Fruit fly (Drosophila melanogaster) whole organism, embryonic: Measurements from ENCODE around the gene CG15353.
A peak's percentile ranks its signal among the peaks of the same experiment; 100 is the strongest.

ENCODE experiments used
- ATbp ChIP-seq: fragments of 200-800 bp; sonication (Bioruptor generic); optimal IDR thresholded peaks from 2 replicates; lab custom pipeline; 2017; ENCODE audit warnings: missing biosample characterization, mild to moderate bottlenecking, missing genetic modification characterization, missing genetic modification reagents
- Adf1 ChIP-seq: fragments of 200-800 bp; sonication (Bioruptor generic); IDR thresholded peaks from 2 replicates; pipeline ENCODE4 v1.3.6; 2022; ENCODE audit warnings: missing biosample characterization, missing genetic modification characterization
- BtbVII ChIP-seq: fragments of 200-800 bp; sonication (Bioruptor generic); optimal IDR thresholded peaks from 3 replicates; lab custom pipeline; 2017; ENCODE audit warnings: missing biosample characterization, mild to moderate bottlenecking, missing genetic modification characterization
- CG10462 ChIP-seq: fragments of 200-800 bp; sonication (Bioruptor generic); optimal IDR thresholded peaks from 2 replicates; lab custom pipeline; 2016; ENCODE audit warnings: missing biosample characterization, missing genetic modification characterization
- CG10959 ChIP-seq: fragments of 200-800 bp; sonication (Bioruptor generic); IDR thresholded peaks from 2 replicates; pipeline ENCODE4 v1.3.6; 2022; ENCODE audit warnings: missing biosample characterization, missing genetic modification characterization
- CG11723 ChIP-seq: fragments of 200-800 bp; sonication (Bioruptor generic); optimal IDR thresholded peaks from 2 replicates; lab custom pipeline; 2017; ENCODE audit warnings: missing biosample characterization, mild to moderate bottlenecking, missing genetic modification characterization
- CG12155 ChIP-seq: fragments of 200-800 bp; sonication (Bioruptor generic); optimal IDR thresholded peaks from 3 replicates; lab custom pipeline; 2016; ENCODE audit warnings: missing biosample characterization, missing genetic modification characterization
- CG12769 ChIP-seq: fragments of 200-800 bp; sonication (Bioruptor generic); optimal IDR thresholded peaks from 2 replicates; lab custom pipeline; 2019; ENCODE audit warnings: missing biosample characterization, mild to moderate bottlenecking, missing genetic modification characterization, moderate library complexity
- CG12942 ChIP-seq: fragments of 200-800 bp; sonication (Bioruptor generic); optimal IDR thresholded peaks from 3 replicates; lab custom pipeline; 2016; ENCODE audit warnings: missing biosample characterization, missing genetic modification characterization
- CG15011 ChIP-seq: fragments of 200-800 bp; sonication (Bioruptor generic); optimal IDR thresholded peaks from 3 replicates; lab custom pipeline; 2018; ENCODE audit warnings: missing biosample characterization, mild to moderate bottlenecking, missing genetic modification characterization
- CG16863 ChIP-seq: fragments of 200-800 bp; sonication (Bioruptor generic); optimal IDR thresholded peaks from 3 replicates; lab custom pipeline; 2016; ENCODE audit warnings: missing biosample characterization, missing genetic modification characterization
- CG18011 ChIP-seq: fragments of 200-800 bp; sonication (Bioruptor generic); optimal IDR thresholded peaks from 2 replicates; lab custom pipeline; 2017; ENCODE audit warnings: missing biosample characterization, missing genetic modification characterization, mild to moderate bottlenecking, moderate library complexity, missing genotype
- CG2889 ChIP-seq: fragments of 200-800 bp; sonication (Bioruptor generic); IDR thresholded peaks from 3 replicates; pipeline ENCODE4 v1.3.6; 2022; ENCODE audit warnings: missing biosample characterization, missing genetic modification characterization
- CG31388 ChIP-seq: fragments of 200-800 bp; sonication (Bioruptor generic); optimal IDR thresholded peaks from 2 replicates; lab custom pipeline; 2016; ENCODE audit warnings: missing biosample characterization, missing genetic modification characterization
- CG42726 ChIP-seq: fragments of 200-800 bp; sonication (Bioruptor generic); IDR thresholded peaks from 2 replicates; pipeline ENCODE4 v1.3.6; 2022; ENCODE audit warnings: missing biosample characterization, missing genetic modification characterization; ENCODE audit not compliant: partially characterized antibody
- CG4730 ChIP-seq: fragments of 200-800 bp; sonication (Bioruptor generic); IDR thresholded peaks from 2 replicates; pipeline ENCODE4 v1.3.6; 2022; ENCODE audit warnings: missing biosample characterization, missing genetic modification characterization
- CG5953 ChIP-seq: fragments of 200-800 bp; sonication (Bioruptor generic); IDR thresholded peaks from 2 replicates; pipeline ENCODE4 v1.3.6; 2022; ENCODE audit warnings: missing biosample characterization, missing genetic modification characterization
- CG6791 ChIP-seq: fragments of 200-800 bp; sonication (Bioruptor generic); IDR thresholded peaks from 3 replicates; pipeline ENCODE4 v1.3.6; 2022; ENCODE audit warnings: missing biosample characterization, missing genetic modification characterization; ENCODE audit not compliant: partially characterized antibody
- CG8281 ChIP-seq: fragments of 200-800 bp; sonication (Bioruptor generic); optimal IDR thresholded peaks from 2 replicates; lab custom pipeline; 2018; ENCODE audit warnings: missing biosample characterization, mild to moderate bottlenecking, missing genetic modification characterization, moderate library complexity
- CG9609 ChIP-seq: fragments of 200-800 bp; sonication (Bioruptor generic); optimal IDR thresholded peaks from 3 replicates; lab custom pipeline; 2016; ENCODE audit warnings: missing biosample characterization, missing genetic modification characterization
- Dbx ChIP-seq: fragments of 200-800 bp; sonication (Bioruptor generic); IDR thresholded peaks from 3 replicates; pipeline ENCODE4 v1.3.6; 2022; ENCODE audit warnings: missing biosample characterization, missing genetic modification characterization
- ERR ChIP-seq: fragments of 200-800 bp; sonication (Bioruptor generic); optimal IDR thresholded peaks from 2 replicates; lab custom pipeline; 2016; ENCODE audit warnings: missing biosample characterization, missing genetic modification characterization
- Fer1 ChIP-seq: fragments of 200-800 bp; sonication (Bioruptor generic); optimal IDR thresholded peaks from 2 replicates; lab custom pipeline; 2017; ENCODE audit warnings: missing biosample characterization, mild to moderate bottlenecking, missing genetic modification characterization
- Gug ChIP-seq: fragments of 200-800 bp; sonication (Bioruptor generic); IDR thresholded peaks from 4 replicates; pipeline ENCODE4 v1.3.6; 2022; ENCODE audit warnings: missing biosample characterization, missing genetic modification characterization
- Hr51 ChIP-seq, 2 experiments: fragments of 200-800 bp; sonication (Bioruptor generic); optimal IDR thresholded peaks; 2 replicates in 1 of 2; 3 replicates in 1 of 2; lab custom pipeline; 2016 to 2018; ENCODE audit warnings: missing biosample characterization in 2 of 2, missing genetic modification characterization in 2 of 2, mild to moderate bottlenecking in 1 of 2, moderate library complexity in 1 of 2
- Med ChIP-seq: fragments of 200-800 bp; sonication (Bioruptor generic); peaks from one replicate; lab custom pipeline; 2016; ENCODE audit warnings: missing biosample characterization, missing genetic modification characterization, mild to moderate bottlenecking, inconsistent platforms, moderate library complexity
- Mrtf ChIP-seq: fragments of 200-800 bp; sonication (Bioruptor generic); IDR thresholded peaks from 3 replicates; pipeline ENCODE4 v1.3.6; 2022; ENCODE audit warnings: missing biosample characterization, missing genetic modification characterization
- NC2α ChIP-seq: fragments of 200-800 bp; sonication (Bioruptor generic); optimal IDR thresholded peaks from 2 replicates; lab custom pipeline; 2016; ENCODE audit warnings: missing biosample characterization, missing genetic modification characterization
- Ravus ChIP-seq: fragments of 200-800 bp; sonication (Bioruptor generic); IDR thresholded peaks from 2 replicates; pipeline ENCODE4 v1.3.6; 2022; ENCODE audit warnings: missing biosample characterization, missing genetic modification characterization
- crc ChIP-seq: fragments of 200-800 bp; sonication (Bioruptor generic); optimal IDR thresholded peaks from 2 replicates; lab custom pipeline; 2016; ENCODE audit warnings: missing biosample characterization, missing genetic modification characterization
- esg ChIP-seq: fragments of 200-800 bp; sonication (Bioruptor generic); conservative IDR thresholded peaks from 2 replicates; pipeline ENCODE4 v1.3.6; 2022; ENCODE audit warnings: missing biosample characterization, missing genetic modification characterization
- gfzf ChIP-seq: fragments of 200-800 bp; sonication (Bioruptor generic); optimal IDR thresholded peaks from 2 replicates; lab custom pipeline; 2016; ENCODE audit warnings: missing biosample characterization, mild to moderate bottlenecking, missing genetic modification characterization, moderate library complexity
- gsb ChIP-seq: fragments of 200-800 bp; sonication (Bioruptor generic); IDR thresholded peaks from 2 replicates; pipeline ENCODE4 v1.3.6; 2022; ENCODE audit warnings: missing biosample characterization, missing genetic modification characterization
- gt ChIP-seq: fragments of 200-800 bp; sonication (Bioruptor generic); IDR thresholded peaks from 2 replicates; pipeline ENCODE4 v1.3.6; 2022; ENCODE audit warnings: missing biosample characterization, missing genetic modification characterization
- lilli ChIP-seq: fragments of 200-800 bp; sonication (Bioruptor generic); optimal IDR thresholded peaks from 3 replicates; lab custom pipeline; 2016; ENCODE audit warnings: missing biosample characterization, missing genetic modification characterization
- lov ChIP-seq, 2 experiments: fragments of 200-800 bp in 1 of 2; fragments of >200 bp in 1 of 2; sonication (Bioruptor generic) in 1 of 2; IDR thresholded peaks in 1 of 2; optimal IDR thresholded peaks in 1 of 2; 2 replicates in 1 of 2; 3 replicates in 1 of 2; pipeline versions ENCODE4 v1.3.6 to Lab custom; 2017 to 2022; ENCODE audit warnings: missing biosample characterization in 1 of 2, missing genetic modification characterization in 1 of 2
- maf-S ChIP-seq: fragments of 200-800 bp; sonication (Bioruptor generic); optimal IDR thresholded peaks from 2 replicates; lab custom pipeline; 2016; ENCODE audit warnings: missing biosample characterization, missing genetic modification characterization
- nerfin-1 ChIP-seq: fragments of 200-800 bp; sonication (Bioruptor generic); optimal IDR thresholded peaks from 3 replicates; lab custom pipeline; 2019; ENCODE audit warnings: missing biosample characterization, mild to moderate bottlenecking, missing genetic modification characterization, moderate library complexity
- onecut ChIP-seq: fragments of 200-800 bp; sonication (Bioruptor generic); IDR thresholded peaks from 2 replicates; pipeline ENCODE4 v1.3.6; 2022; ENCODE audit warnings: missing biosample characterization, missing genetic modification characterization
- repo ChIP-seq: fragments of 200-800 bp; sonication (Bioruptor generic); optimal IDR thresholded peaks from 2 replicates; lab custom pipeline; 2016; ENCODE audit warnings: missing biosample characterization, missing genetic modification characterization
- schlank ChIP-seq: fragments of 200-800 bp; sonication (Bioruptor generic); optimal IDR thresholded peaks from 2 replicates; lab custom pipeline; 2018; ENCODE audit warnings: missing biosample characterization, mild to moderate bottlenecking, missing genetic modification characterization
- sens ChIP-seq: fragments of 200-800 bp; sonication (Bioruptor generic); peaks from one replicate; lab custom pipeline; 2016; ENCODE audit warnings: missing biosample characterization, missing genetic modification characterization
- slp2 ChIP-seq: fragments of 200-800 bp; sonication (Bioruptor generic); optimal IDR thresholded peaks from 2 replicates; lab custom pipeline; 2016; ENCODE audit warnings: missing biosample characterization, missing genetic modification characterization
- so ChIP-seq: fragments of 200-800 bp; sonication (Bioruptor generic); IDR thresholded peaks from 3 replicates; pipeline ENCODE4 v1.3.6; 2022; ENCODE audit warnings: missing biosample characterization, missing genetic modification characterization
- tap ChIP-seq: fragments of 200-800 bp; optimal IDR thresholded peaks from 3 replicates; lab custom pipeline; 2019; ENCODE audit warnings: missing biosample characterization, mild to moderate bottlenecking, missing genetic modification characterization, moderate library complexity
- tin ChIP-seq: fragments of 200-800 bp; sonication (Bioruptor generic); optimal IDR thresholded peaks from 3 replicates; lab custom pipeline; 2016; ENCODE audit warnings: missing biosample characterization, missing genetic modification characterization
- tna ChIP-seq: fragments of 200-800 bp; sonication (Bioruptor generic); IDR thresholded peaks from 2 replicates; pipeline ENCODE4 v1.3.6; 2022; ENCODE audit warnings: missing biosample characterization, missing genetic modification characterization; ENCODE audit not compliant: partially characterized antibody
- ttk ChIP-seq: fragments of 200-800 bp; sonication (Bioruptor generic); IDR thresholded peaks from 2 replicates; pipeline ENCODE4 v2.1.2; 2022; ENCODE audit warnings: missing biosample characterization, missing genetic modification characterization
- tx ChIP-seq: fragments of 200-800 bp; sonication (Bioruptor generic); optimal IDR thresholded peaks from 2 replicates; lab custom pipeline; 2016; ENCODE audit warnings: missing biosample characterization, missing genetic modification characterization
- vvl ChIP-seq: fragments of 200-800 bp; sonication (Bioruptor generic); IDR thresholded peaks from 2 replicates; pipeline ENCODE4 v1.3.6; 2022; ENCODE audit warnings: missing biosample characterization, missing genetic modification characterization
- zen2 ChIP-seq: fragments of 200-800 bp; sonication (Bioruptor generic); IDR thresholded peaks from 3 replicates; pipeline ENCODE4 v1.3.6; 2022; ENCODE audit warnings: missing biosample characterization, missing genetic modification characterization; ENCODE audit not compliant: partially characterized antibody

CG15353 gene

dm6 chr2L:1981726-1982367 lies 25.1 kb downstream of the CG15353 start, which contains the start of gene CG7289 (continued):
- no peak for TF ChIP-seq repo
- TF ChIP-seq CG2889 (GFP tag; lab: Robert Waterston, UW) = no peak
- peak; percentile 12 for TF ChIP-seq gfzf
- no peak for TF ChIP-seq CG10959 (GFP tag; lab: Robert Waterston, UW)
- no peak for TF ChIP-seq lov (optimal IDR thresholded peaks at IDR 0.05; lab: Kevin White, UChicago)
- TF ChIP-seq lov (GFP tag; IDR thresholded peaks at IDR 0.05; lab: Robert Waterston, UW) = no peak
- TF ChIP-seq Adf1 (GFP tag; lab: Robert Waterston, UW) = no peak
- no peak for TF ChIP-seq CG10462
- no peak for TF ChIP-seq ttk (GFP tag; lab: Robert Waterston, UW)
- TF ChIP-seq Gug (GFP tag; lab: Robert Waterston, UW) = no peak
- TF ChIP-seq ERR (GFP tag; lab: Kevin White, UChicago) = no peak
- TF ChIP-seq esg (GFP tag; lab: Robert Waterston, UW) = no peak
- no peak for TF ChIP-seq schlank
- TF ChIP-seq CG15011 (GFP tag; lab: Kevin White, UChicago) = no peak
- TF ChIP-seq Fer1 (GFP tag; lab: Kevin White, UChicago) = no peak
- no peak for TF ChIP-seq CG16863
- TF ChIP-seq CG4730 (GFP tag; lab: Robert Waterston, UW) = no peak
- peak; percentile 81 for TF ChIP-seq CG6791
- TF ChIP-seq lilli (GFP tag; lab: Kevin White, UChicago) = peak; percentile 38
- no peak for TF ChIP-seq tap (tag; lab: Kevin White, UChicago)
- no peak for TF ChIP-seq tx (GFP tag; lab: Kevin White, UChicago)
- TF ChIP-seq CG42726 (GFP tag; lab: Robert Waterston, UW) = 0 out of 2 replicates have a peak, but pooled peaks have one; percentile 20
- TF ChIP-seq NC2α = no peak
- no peak for TF ChIP-seq ATbp
- peak; percentile 8; the same call in 1 of the 3 replicates for TF ChIP-seq so (GFP tag; lab: Robert Waterston, UW)
- peak; percentile 80 for TF ChIP-seq sens (GFP tag; lab: Kevin White, UChicago)
- TF ChIP-seq Ravus (GFP tag; lab: Robert Waterston, UW) = no peak
- TF ChIP-seq Hr51 (GFP tag; optimal IDR thresholded peaks at IDR 0.05; lab: Kevin White, UChicago) = no peak
- TF ChIP-seq gsb (GFP tag; lab: Robert Waterston, UW) = no peak
- no peak for TF ChIP-seq Dbx (GFP tag; lab: Robert Waterston, UW)
- TF ChIP-seq slp2 (GFP tag; lab: Kevin White, UChicago) = no peak
- no peak for TF ChIP-seq maf-S (GFP tag; lab: Kevin White, UChicago)
- no peak for TF ChIP-seq CG5953 (GFP tag; lab: Robert Waterston, UW)
- TF ChIP-seq CG12942 = no peak
- peak; percentile 38; the same call in 1 of the 2 replicates for TF ChIP-seq tna (GFP tag; lab: Robert Waterston, UW)
- TF ChIP-seq nerfin-1 = no peak
- no peak for TF ChIP-seq crc
- TF ChIP-seq onecut (GFP tag; lab: Robert Waterston, UW) = no peak
- no peak for TF ChIP-seq CG31388 (GFP tag; lab: Kevin White, UChicago)
- TF ChIP-seq CG11723 = no peak
- TF ChIP-seq CG8281 (tag; lab: Kevin White, UChicago) = no peak
- TF ChIP-seq tin (GFP tag; lab: Kevin White, UChicago) = peak; percentile 8
- TF ChIP-seq CG18011 (GFP tag; lab: Kevin White, UChicago) = no peak
- no peak for TF ChIP-seq CG9609 (GFP tag; lab: Kevin White, UChicago)
- peak; percentile 5 for TF ChIP-seq CG12155 (GFP tag; lab: Kevin White, UChicago)
- no peak for TF ChIP-seq vvl
- TF ChIP-seq Med (GFP tag; lab: Kevin White, UChicago) = peak; percentile 42
- no peak for TF ChIP-seq CG12769
- TF ChIP-seq Mrtf (GFP tag; lab: Robert Waterston, UW) = no peak
- no peak for TF ChIP-seq BtbVII (GFP tag; lab: Kevin White, UChicago)
- TF ChIP-seq gt = no peak
- peak; percentile 48; the same call in 2 of the 3 replicates for TF ChIP-seq zen2
